Worm (Caenorhabditis elegans) whole organism, young adult: Measurements from ENCODE around the gene F59B2.14.

ENCODE experiments used
- B0019.2 ChIP-seq: fragments of 200-800 bp; sonication (Bioruptor generic); conservative IDR thresholded peaks from 2 replicates; pipeline ENCODE4 v1.3.6; 2022; ENCODE audit warnings: missing genetic modification reagents, missing genetic modification characterization, missing compliant biosample characterization
- B0035.1 ChIP-seq: sonication (generic microtip); optimal IDR thresholded peaks from 2 replicates; lab custom pipeline; 2016; ENCODE audit warnings: missing genetic modification characterization, mild to moderate bottlenecking, missing compliant biosample characterization, missing genotype, missing genetic modification reagents
- B0261.1 ChIP-seq: sonication (generic microtip); optimal IDR thresholded peaks from 2 replicates; lab custom pipeline; 2016; ENCODE audit warnings: mild to moderate bottlenecking, missing genetic modification characterization, moderate library complexity, missing compliant biosample characterization
- C06A6.2 ChIP-seq: fragments of 200-800 bp; sonication (Bioruptor generic); conservative IDR thresholded peaks from 2 replicates; pipeline ENCODE4 v1.3.6; 2022; ENCODE audit warnings: missing genetic modification characterization, missing compliant biosample characterization
- F23B12.7 ChIP-seq: sonication (generic microtip); optimal IDR thresholded peaks from 2 replicates; lab custom pipeline; 2017; ENCODE audit warnings: missing genetic modification characterization, mild to moderate bottlenecking, missing compliant biosample characterization, antibody characterized with exemption, moderate library complexity; ENCODE audit not compliant: insufficient read depth
- F37B4.10 ChIP-seq: fragments of 200-800 bp; sonication (Bioruptor generic); IDR thresholded peaks from 2 replicates; pipeline ENCODE4 v1.3.6; 2022; ENCODE audit warnings: missing genetic modification characterization, missing compliant biosample characterization
- F57A8.1 ChIP-seq: fragments of 200-800 bp; sonication (Bioruptor generic); optimal IDR thresholded peaks from 2 replicates; lab custom pipeline; 2018; ENCODE audit warnings: mild to moderate bottlenecking, missing genetic modification characterization, moderate library complexity, missing compliant biosample characterization
- T07F8.4 ChIP-seq: sonication (generic microtip); optimal IDR thresholded peaks from 2 replicates; lab custom pipeline; 2016; ENCODE audit warnings: mild to moderate bottlenecking, missing genetic modification characterization, moderate library complexity, missing compliant biosample characterization
- Y56A3A.18 ChIP-seq: fragments of 200-800 bp; sonication (Bioruptor generic); IDR thresholded peaks from 2 replicates; pipeline ENCODE4 v1.3.6; 2022; ENCODE audit warnings: missing genetic modification reagents, missing genetic modification characterization, missing compliant biosample characterization
- Y67H2A.10 ChIP-seq: fragments of 200-800 bp; sonication (Bioruptor generic); conservative IDR thresholded peaks from 2 replicates; pipeline ENCODE4 v1.3.6; 2022; ENCODE audit warnings: missing genetic modification reagents, missing genetic modification characterization, missing compliant biosample characterization
- Y95B8A.8 ChIP-seq: fragments of 200-800 bp; sonication (Bioruptor generic); IDR thresholded peaks from 2 replicates; pipeline ENCODE4 v1.3.6; 2022; ENCODE audit warnings: missing genetic modification reagents, missing genetic modification characterization, missing compliant biosample characterization
- aptf-2 ChIP-seq: fragments of 200-800 bp; sonication (Bioruptor generic); conservative IDR thresholded peaks from 2 replicates; pipeline ENCODE4 v1.3.6; 2022; ENCODE audit warnings: missing genetic modification reagents, missing genetic modification characterization, missing compliant biosample characterization
- attf-6 ChIP-seq: fragments of 200-800 bp; sonication (Bioruptor generic); IDR thresholded peaks from 2 replicates; pipeline ENCODE4 v1.3.6; 2022; ENCODE audit warnings: missing genetic modification reagents, missing genetic modification characterization, missing compliant biosample characterization
- bed-1 ChIP-seq: fragments of 200-800 bp; sonication (Bioruptor generic); IDR thresholded peaks from 2 replicates; pipeline ENCODE4 v1.3.6; 2022; ENCODE audit warnings: missing genetic modification reagents, missing genetic modification characterization, missing compliant biosample characterization
- cebp-2 ChIP-seq: fragments of 200-800 bp; sonication (Bioruptor generic); IDR thresholded peaks from 2 replicates; pipeline ENCODE4 v1.3.6; 2022; ENCODE audit warnings: missing genetic modification characterization, missing compliant biosample characterization
- ceh-58 ChIP-seq: fragments of 200-800 bp; sonication (Bioruptor generic); IDR thresholded peaks from 2 replicates; pipeline ENCODE4 v1.3.6; 2022; ENCODE audit warnings: missing genetic modification characterization, missing compliant biosample characterization
- dox-1 ChIP-seq: fragments of 200-800 bp; sonication (Bioruptor generic); IDR thresholded peaks from 2 replicates; pipeline ENCODE4 v1.3.6; 2022; ENCODE audit warnings: missing genetic modification reagents, missing genetic modification characterization, missing compliant biosample characterization
- egl-18 ChIP-seq: fragments of 200-800 bp; sonication (Bioruptor generic); IDR thresholded peaks from 2 replicates; pipeline ENCODE4 v1.3.6; 2022; ENCODE audit warnings: missing genetic modification reagents, missing genetic modification characterization, missing compliant biosample characterization
- egl-44 ChIP-seq: fragments of 200-800 bp; sonication (Bioruptor generic); IDR thresholded peaks from 2 replicates; pipeline ENCODE4 v1.3.6; 2022; ENCODE audit warnings: missing genetic modification reagents, missing genetic modification characterization, missing compliant biosample characterization
- egrh-3 ChIP-seq: fragments of 200-800 bp; sonication (Bioruptor generic); IDR thresholded peaks from 2 replicates; pipeline ENCODE4 v1.3.6; 2022; ENCODE audit warnings: missing genetic modification reagents, missing genetic modification characterization, missing compliant biosample characterization
- ets-4 ChIP-seq: fragments of 200-800 bp; sonication (Bioruptor generic); optimal IDR thresholded peaks from 2 replicates; lab custom pipeline; 2018; ENCODE audit warnings: mild to moderate bottlenecking, missing genetic modification characterization, missing compliant biosample characterization
- hmg-1.2 ChIP-seq: fragments of 200-800 bp; sonication (Bioruptor generic); IDR thresholded peaks from 2 replicates; pipeline ENCODE4 v1.3.6; 2022; ENCODE audit warnings: missing genetic modification reagents, missing genetic modification characterization, missing compliant biosample characterization
- lag-1 ChIP-seq: fragments of 200-800 bp; sonication (Bioruptor generic); IDR thresholded peaks from 2 replicates; pipeline ENCODE4 v1.3.6; 2022; ENCODE audit warnings: missing genetic modification reagents, missing genetic modification characterization, missing compliant biosample characterization
- lin-54 ChIP-seq: fragments of 200-800 bp; sonication (Bioruptor generic); optimal IDR thresholded peaks from 2 replicates; lab custom pipeline; 2018; ENCODE audit warnings: mild to moderate bottlenecking, missing genetic modification characterization, missing compliant biosample characterization
- lir-1 ChIP-seq: fragments of 200-800 bp; sonication (Bioruptor generic); conservative IDR thresholded peaks from 2 replicates; pipeline ENCODE4 v1.3.6; 2022; ENCODE audit warnings: missing genetic modification reagents, missing genetic modification characterization, missing compliant biosample characterization
- madf-10 ChIP-seq: sonication (generic microtip); optimal IDR thresholded peaks from 2 replicates; lab custom pipeline; 2016; ENCODE audit warnings: mild to moderate bottlenecking, missing genetic modification characterization, missing compliant biosample characterization
- madf-3 ChIP-seq: fragments of 200-800 bp; sonication (Bioruptor generic); IDR thresholded peaks from 2 replicates; pipeline ENCODE4 v1.3.6; 2022; ENCODE audit warnings: missing genetic modification reagents, missing genetic modification characterization, missing compliant biosample characterization
- madf-6 ChIP-seq: fragments of 200-800 bp; sonication (Bioruptor generic); IDR thresholded peaks from 2 replicates; pipeline ENCODE4 v1.3.6; 2022; ENCODE audit warnings: missing genetic modification reagents, missing genetic modification characterization, missing compliant biosample characterization
- nhr-80 ChIP-seq: sonication (generic microtip); optimal IDR thresholded peaks from 2 replicates; lab custom pipeline; 2016; ENCODE audit warnings: missing genetic modification characterization, missing compliant biosample characterization
- rec-8 ChIP-seq, 2 experiments: sonication (generic microtip); optimal IDR thresholded peaks; 2 replicates each; lab custom pipeline; 2016; ENCODE audit warnings: mild to moderate bottlenecking in 2 of 2, missing genetic modification characterization in 2 of 2, missing genetic modification reagents in 2 of 2, missing genotype in 2 of 2, missing biosample characterization in 1 of 2, missing compliant biosample characterization in 1 of 2, moderate library complexity in 1 of 2
- sea-2 ChIP-seq: fragments of 200-800 bp; sonication (Bioruptor generic); IDR thresholded peaks from 2 replicates; pipeline ENCODE4 v1.3.6; 2022; ENCODE audit warnings: missing genetic modification characterization, missing compliant biosample characterization
- snpc-1.3 ChIP-seq: sonication (generic microtip); optimal IDR thresholded peaks from 2 replicates; lab custom pipeline; 2017; ENCODE audit warnings: missing genetic modification characterization, mild to moderate bottlenecking, missing compliant biosample characterization, antibody characterized with exemption, moderate library complexity, missing genotype, missing genetic modification reagents; ENCODE audit not compliant: insufficient read depth
- tbp1 ChIP-seq: fragments of 200-800 bp; sonication (Bioruptor generic); optimal IDR thresholded peaks from 2 replicates; lab custom pipeline; 2018; ENCODE audit warnings: mild to moderate bottlenecking, missing genetic modification characterization, missing compliant biosample characterization
- zfh-2 ChIP-seq: fragments of 200-800 bp; sonication (Bioruptor generic); conservative IDR thresholded peaks from 2 replicates; pipeline ENCODE4 v1.3.6; 2022; ENCODE audit warnings: missing genetic modification reagents, missing genetic modification characterization, missing compliant biosample characterization
- zim-3 ChIP-seq: sonication (generic microtip); optimal IDR thresholded peaks from 2 replicates; lab custom pipeline; 2017; ENCODE audit warnings: mild to moderate bottlenecking, missing genetic modification characterization, moderate library complexity, missing compliant biosample characterization
- ztf-6 ChIP-seq: fragments of 200-800 bp; sonication (Bioruptor generic); IDR thresholded peaks from 2 replicates; pipeline ENCODE4 v1.3.6; 2022; ENCODE audit warnings: missing genetic modification reagents, missing genetic modification characterization, missing compliant biosample characterization

Gene F59B2.14

ce11 chrIII:9035037-9035436 is 12.6 kb upstream of the F59B2.14 start:
- TF ChIP-seq nhr-80 (tag; lab: Kevin White, UChicago) (peak; percentile 64), zfh-2 (GFP tag; lab: Robert Waterston, UW) (no peak)

ce11 chrIII:9034133-9034532 is 11.7 kb upstream of the F59B2.14 start:
- TF ChIP-seq aptf-2 (GFP tag; lab: Robert Waterston, UW) (no peak), T07F8.4 (tag; lab: Kevin White, UChicago) (no peak), nhr-80 (tag; lab: Kevin White, UChicago) (peak; percentile 28)

- TF ChIP-seq B0035.1 (tag; lab: Kevin White, UChicago) (no peak), nhr-80 (tag; lab: Kevin White, UChicago) (peak; percentile 13)
These were observed 8.4 kb upstream of the F59B2.14 start for ce11 chrIII:9030818-9031217.

ce11 chrIII:9026951-9027350 is 4.5 kb upstream of the F59B2.14 start, which contains the start of gene F59B2.13:
TSS of gene F59B2.13 (minus strand) at chrIII:9027051.
- TF ChIP-seq tbp1 (GFP tag; lab: Kevin White, UChicago) (no peak), bed-1 (GFP tag; lab: Robert Waterston, UW) (no peak), Y95B8A.8 (GFP tag; lab: Robert Waterston, UW) (no peak), snpc-1.3 (tag; lab: Kevin White, UChicago) (no peak), Y56A3A.18 (GFP tag; lab: Robert Waterston, UW) (no peak), dox-1 (no peak), zim-3 (tag; lab: Kevin White, UChicago) (no peak), ztf-6 (GFP tag; lab: Robert Waterston, UW) (no peak), lag-1 (GFP tag; lab: Robert Waterston, UW) (no peak), hmg-1.2 (GFP tag; lab: Robert Waterston, UW) (no peak), egl-44 (GFP tag; lab: Robert Waterston, UW) (no peak), Y67H2A.10 (GFP tag; lab: Robert Waterston, UW) (no peak), sea-2 (GFP tag; lab: Robert Waterston, UW) (no peak), C06A6.2 (GFP tag; lab: Robert Waterston, UW) (no peak), attf-6 (no peak)

- TF ChIP-seq ets-4 (GFP tag; lab: Kevin White, UChicago) (no peak), B0261.1 (no peak), egl-18 (no peak), lin-54 (GFP tag; lab: Kevin White, UChicago) (no peak), egrh-3 (GFP tag; lab: Robert Waterston, UW) (no peak), ztf-6 (GFP tag; lab: Robert Waterston, UW) (no peak), B0019.2 (no peak), rec-8 (tag; optimal IDR thresholded peaks at IDR 0.05; lab: Kevin White, UChicago) (no peak), madf-3 (GFP tag; lab: Robert Waterston, UW) (no peak), F57A8.1 (GFP tag; lab: Kevin White, UChicago) (no peak), Y95B8A.8 (GFP tag; lab: Robert Waterston, UW) (no peak), madf-6 (no peak), lir-1 (no peak), ceh-58 (no peak), attf-6 (no peak), madf-10 (tag; lab: Kevin White, UChicago) (no peak), F23B12.7 (tag; lab: Kevin White, UChicago) (no peak), cebp-2 (GFP tag; lab: Robert Waterston, UW) (no peak), F37B4.10 (GFP tag; lab: Robert Waterston, UW) (no peak)
These were observed 1.2 kb upstream of the F59B2.14 start for ce11 chrIII:9023601-9024000.
